Fruit fly (Drosophila melanogaster): Measurements from ENCODE around the gene CG33500.

Gene CG33500

DNA sequence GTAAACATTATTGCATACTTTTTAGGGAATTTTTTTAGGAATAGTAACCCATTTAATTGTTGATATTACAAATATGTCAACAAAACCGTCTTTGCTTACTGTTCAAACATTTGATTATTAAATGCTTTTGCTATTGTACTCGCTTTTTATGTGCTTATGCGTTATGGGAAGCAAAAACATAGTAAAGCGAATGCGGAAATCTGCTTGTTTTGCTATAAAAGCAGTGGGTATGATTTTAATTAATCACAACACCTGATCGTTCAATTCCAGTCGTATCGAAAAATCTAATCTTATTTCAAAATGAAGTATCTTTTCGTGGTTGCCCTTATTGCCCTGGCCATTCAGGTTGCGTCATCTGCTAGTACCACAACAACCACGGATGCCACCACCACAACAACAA, at the start of gene CG33500:
TSS of gene CG33500 (plus strand) at position 301 of the 400 bp plus-strand sequence.
- TF ChIP-seq Pif1B (GFP tag; optimal IDR thresholded peaks at IDR 0.05): no peak
- TF ChIP-seq CG12605 (GFP tag; IDR thresholded peaks at IDR 0.05): no peak
- TF ChIP-seq CG15710 (tag; optimal IDR thresholded peaks at IDR 0.05): no peak
- no peak for TF ChIP-seq fd96Ca (GFP tag; IDR thresholded peaks at IDR 0.05)
- TF ChIP-seq CG13204 (GFP tag; optimal IDR thresholded peaks at IDR 0.05): no peak
- no peak for TF ChIP-seq Pif1A (GFP tag; optimal IDR thresholded peaks at IDR 0.05)
- no peak for TF ChIP-seq CG17806 (tag; optimal IDR thresholded peaks at IDR 0.05)
- no peak for TF ChIP-seq EcR (GFP tag; optimal IDR thresholded peaks at IDR 0.05)
- TF ChIP-seq CG4496 (GFP tag; IDR thresholded peaks at IDR 0.05): no peak
- TF ChIP-seq gl (tag; optimal IDR thresholded peaks at IDR 0.05): no peak
- TF ChIP-seq CG10348 (GFP tag; IDR thresholded peaks at IDR 0.05): no peak
- no peak for TF ChIP-seq CG9948 (tag; optimal IDR thresholded peaks at IDR 0.05)
- TF ChIP-seq Snoo (tag; optimal IDR thresholded peaks at IDR 0.05): no peak
- TF ChIP-seq Ets98B (GFP tag; IDR thresholded peaks at IDR 0.05): no peak

DNA sequence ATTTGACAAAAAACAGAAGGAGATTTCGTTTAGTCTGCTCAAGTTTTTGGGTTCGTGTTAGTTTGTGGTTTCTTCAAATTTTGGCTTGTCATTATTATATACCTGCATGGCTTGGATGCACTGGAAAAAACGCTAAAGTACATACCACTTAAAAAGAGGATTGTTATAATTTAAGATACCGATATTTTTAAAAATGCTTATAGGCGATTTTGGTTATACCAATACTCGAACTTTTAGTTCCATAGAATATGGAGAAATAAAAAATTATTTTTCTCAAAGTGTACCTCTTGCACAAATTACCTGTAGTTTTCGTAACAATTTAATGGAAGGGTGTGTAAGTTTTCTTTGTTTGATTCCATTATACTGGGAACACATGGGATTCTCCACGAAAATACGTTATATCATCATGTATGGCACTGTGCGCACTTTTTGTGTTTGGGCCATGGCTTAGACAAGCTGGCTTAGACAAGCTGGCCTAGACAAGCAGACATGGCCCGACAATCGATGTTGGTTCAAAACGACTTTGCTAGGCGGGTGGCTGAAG, 43.0 kb upstream of the CG33500 start, which contains the start of gene Fum3:
TSS of gene Fum3 (minus strand) at position 494 of the 544 bp plus-strand sequence.
- TF ChIP-seq CG8159 (tag; optimal IDR thresholded peaks at IDR 0.05) (no peak), CG9948 (tag; optimal IDR thresholded peaks at IDR 0.05) (no peak), Ets98B (GFP tag; IDR thresholded peaks at IDR 0.05) (no peak), EcR (GFP tag; optimal IDR thresholded peaks at IDR 0.05) (no peak)

DNA sequence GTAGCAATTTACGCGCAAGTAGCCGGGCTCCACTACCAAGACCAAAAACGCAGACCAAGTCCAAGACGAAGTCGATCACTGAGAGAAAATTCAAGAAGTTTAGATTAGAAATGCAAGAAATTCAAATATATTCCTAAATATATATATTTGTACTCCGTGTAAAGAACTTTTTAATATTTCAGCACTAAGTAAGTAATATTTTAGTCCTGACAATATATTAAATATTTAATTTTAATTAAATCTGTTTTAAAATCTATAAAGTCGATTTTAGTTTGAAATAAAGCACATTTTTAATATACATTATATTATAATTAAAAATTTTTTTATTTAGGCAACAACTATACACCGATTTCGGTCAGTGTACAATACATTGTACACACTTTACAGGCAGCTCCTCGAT, 41.5 kb upstream of the CG33500 start:
- TF ChIP-seq CG9948 (tag; optimal IDR thresholded peaks at IDR 0.05) (peak; percentile 56), CG17806 (tag; optimal IDR thresholded peaks at IDR 0.05) (peak; percentile 34), CG15710 (tag; optimal IDR thresholded peaks at IDR 0.05) (peak; percentile 45), CG8301 (tag; optimal IDR thresholded peaks at IDR 0.05) (no peak), CG4496 (GFP tag; IDR thresholded peaks at IDR 0.05) (no peak), CG13204 (GFP tag; optimal IDR thresholded peaks at IDR 0.05) (no peak), CG14655 (GFP tag; optimal IDR thresholded peaks at IDR 0.05) (peak; percentile 21), CG32121 (GFP tag; IDR thresholded peaks at IDR 0.05) (no peak), CG8159 (tag; optimal IDR thresholded peaks at IDR 0.05) (peak; percentile 68)

DNA sequence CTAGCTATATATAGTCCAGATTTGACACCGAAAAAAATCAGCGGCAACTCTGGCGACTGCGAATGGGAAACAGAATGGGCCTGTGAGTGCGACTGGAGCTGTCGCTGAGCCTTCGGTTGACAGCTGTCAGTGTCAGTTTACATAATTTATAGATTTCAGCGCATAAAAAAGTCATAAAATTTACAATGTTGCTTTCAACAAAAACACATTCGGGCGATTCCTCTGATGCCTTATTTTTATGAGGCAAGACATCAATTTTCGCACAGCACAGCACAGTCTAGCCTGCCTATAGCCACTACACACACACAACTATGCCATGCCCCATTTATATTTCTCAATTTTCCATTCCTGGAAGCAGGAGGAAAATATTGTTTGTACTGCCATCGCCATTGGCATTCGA, 36.0 kb upstream of the CG33500 start:
- TF ChIP-seq CG12605 (GFP tag; IDR thresholded peaks at IDR 0.05): no peak
- TF ChIP-seq EcR (GFP tag; optimal IDR thresholded peaks at IDR 0.05): no peak
- no peak for TF ChIP-seq CG15710 (tag; optimal IDR thresholded peaks at IDR 0.05)
- no peak for TF ChIP-seq CG9948 (tag; optimal IDR thresholded peaks at IDR 0.05)
- no peak for TF ChIP-seq CG13204 (GFP tag; optimal IDR thresholded peaks at IDR 0.05)
- no peak for TF ChIP-seq CG14655 (GFP tag; optimal IDR thresholded peaks at IDR 0.05)
- TF ChIP-seq CG4496 (GFP tag; IDR thresholded peaks at IDR 0.05): no peak
- TF ChIP-seq CG17806 (tag; optimal IDR thresholded peaks at IDR 0.05): no peak
- TF ChIP-seq Ets98B (GFP tag; IDR thresholded peaks at IDR 0.05): no peak
- no peak for TF ChIP-seq CG8301 (tag; optimal IDR thresholded peaks at IDR 0.05)
- TF ChIP-seq rn (GFP tag; IDR thresholded peaks at IDR 0.05): no peak
- no peak for TF ChIP-seq fd96Ca (GFP tag; IDR thresholded peaks at IDR 0.05)
- no peak for TF ChIP-seq CG32121 (GFP tag; IDR thresholded peaks at IDR 0.05)
- no peak for TF ChIP-seq D1 (tag; optimal IDR thresholded peaks at IDR 0.05)
- TF ChIP-seq CG34367 (tag; optimal IDR thresholded peaks at IDR 0.05): no peak

DNA sequence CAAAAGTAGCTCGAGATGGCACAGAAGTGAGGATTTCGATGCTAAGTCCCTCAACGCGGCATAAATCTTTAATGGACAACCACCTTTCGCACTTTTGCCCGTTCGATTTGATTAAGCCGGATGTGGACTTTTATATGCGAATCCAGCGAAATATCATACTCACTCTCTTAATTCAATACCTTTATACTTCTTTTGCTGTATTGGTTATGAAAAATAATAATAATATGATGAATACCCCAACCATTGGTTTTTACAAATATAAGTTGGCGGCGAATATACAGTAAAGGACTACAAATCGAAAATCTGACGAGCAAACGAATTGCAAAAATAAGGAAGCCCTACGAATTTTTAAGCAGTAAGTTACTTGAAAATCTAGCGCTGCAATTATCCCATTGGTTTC, 35.4 kb upstream of the CG33500 start, which contains the start of gene Vha16-3:
TSS of gene Vha16-3 (plus strand) at position 301 of the 400 bp plus-strand sequence.
- TF ChIP-seq rn (GFP tag; IDR thresholded peaks at IDR 0.05): no peak
- no peak for TF ChIP-seq CG17806 (tag; optimal IDR thresholded peaks at IDR 0.05)
- TF ChIP-seq fd96Ca (GFP tag; IDR thresholded peaks at IDR 0.05): no peak
- TF ChIP-seq Pif1A (GFP tag; optimal IDR thresholded peaks at IDR 0.05): no peak
- no peak for TF ChIP-seq Ets98B (GFP tag; IDR thresholded peaks at IDR 0.05)

DNA sequence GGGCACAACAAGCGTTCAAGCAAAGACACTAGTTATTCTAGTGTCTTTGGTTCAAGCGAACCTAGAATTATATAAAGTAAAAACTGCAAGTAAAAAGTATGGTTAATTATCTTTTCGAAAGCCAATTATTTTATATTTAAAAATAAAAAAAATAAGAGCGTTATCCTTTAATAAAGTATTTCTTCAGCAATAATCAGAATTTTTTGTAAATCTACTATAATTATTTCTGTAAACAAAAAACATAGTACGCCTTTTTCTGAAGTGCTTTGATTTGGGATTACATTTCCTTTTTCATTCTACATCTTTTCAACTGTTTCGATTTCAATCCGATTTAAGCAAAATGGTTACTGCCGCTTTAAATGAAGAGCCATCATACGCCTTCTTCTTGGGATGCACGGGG, 33.8 kb upstream of the CG33500 start, which contains the start of gene Vha16-2:
TSS of gene Vha16-2 (plus strand) at position 301 of the 400 bp plus-strand sequence.
- TF ChIP-seq fd96Ca (GFP tag; IDR thresholded peaks at IDR 0.05) (no peak), gl (tag; optimal IDR thresholded peaks at IDR 0.05) (no peak), CG32121 (GFP tag; IDR thresholded peaks at IDR 0.05) (no peak), D1 (tag; optimal IDR thresholded peaks at IDR 0.05) (no peak), rn (GFP tag; IDR thresholded peaks at IDR 0.05) (no peak), CG17806 (tag; optimal IDR thresholded peaks at IDR 0.05) (no peak), Pif1A (GFP tag; optimal IDR thresholded peaks at IDR 0.05) (no peak), Ets98B (GFP tag; IDR thresholded peaks at IDR 0.05) (no peak), EcR (GFP tag; optimal IDR thresholded peaks at IDR 0.05) (no peak), CG10348 (GFP tag; IDR thresholded peaks at IDR 0.05) (no peak), CG8159 (tag; optimal IDR thresholded peaks at IDR 0.05) (no peak), CG15710 (tag; optimal IDR thresholded peaks at IDR 0.05) (no peak), CG34367 (tag; optimal IDR thresholded peaks at IDR 0.05) (no peak), CG13204 (GFP tag; optimal IDR thresholded peaks at IDR 0.05) (no peak), CG14655 (GFP tag; optimal IDR thresholded peaks at IDR 0.05) (no peak), CG9948 (tag; optimal IDR thresholded peaks at IDR 0.05) (no peak), CG8301 (tag; optimal IDR thresholded peaks at IDR 0.05) (no peak), CG12605 (GFP tag; IDR thresholded peaks at IDR 0.05) (no peak), Pif1B (GFP tag; optimal IDR thresholded peaks at IDR 0.05) (no peak)

DNA sequence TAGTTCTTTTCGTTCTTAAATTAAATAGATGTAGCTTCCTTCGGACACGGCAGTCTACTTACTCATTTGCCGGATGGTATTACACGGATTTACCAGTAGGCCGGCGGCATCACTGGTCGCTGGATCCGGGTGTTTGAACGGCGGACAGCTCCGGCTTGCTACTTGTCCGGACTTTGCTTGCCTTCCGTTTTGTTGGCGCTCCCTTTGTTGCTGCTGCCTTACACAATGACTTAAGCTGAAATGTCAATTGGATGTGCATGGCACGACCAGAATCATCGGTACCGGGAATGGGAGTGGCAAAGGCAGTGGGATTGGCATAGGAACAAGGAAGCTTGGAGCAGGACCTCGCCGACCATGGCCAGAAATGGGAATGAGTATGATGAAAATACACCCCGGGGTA, 28.1 kb upstream of the CG33500 start:
- TF ChIP-seq CG13204 (GFP tag; optimal IDR thresholded peaks at IDR 0.05): no peak
- no peak for TF ChIP-seq CG12605 (GFP tag; IDR thresholded peaks at IDR 0.05)
- TF ChIP-seq EcR (GFP tag; optimal IDR thresholded peaks at IDR 0.05): no peak
- no peak for TF ChIP-seq CG15710 (tag; optimal IDR thresholded peaks at IDR 0.05)
- TF ChIP-seq Pif1B (GFP tag; optimal IDR thresholded peaks at IDR 0.05): no peak
- no peak for TF ChIP-seq CG8159 (tag; optimal IDR thresholded peaks at IDR 0.05)
- TF ChIP-seq Ets98B (GFP tag; IDR thresholded peaks at IDR 0.05): no peak
- TF ChIP-seq Snoo (tag; optimal IDR thresholded peaks at IDR 0.05): no peak
- TF ChIP-seq CG34367 (tag; optimal IDR thresholded peaks at IDR 0.05): no peak
- no peak for TF ChIP-seq CG32121 (GFP tag; IDR thresholded peaks at IDR 0.05)
- TF ChIP-seq rn (GFP tag; IDR thresholded peaks at IDR 0.05): no peak
- TF ChIP-seq CG4496 (GFP tag; IDR thresholded peaks at IDR 0.05): no peak
- no peak for TF ChIP-seq fd96Ca (GFP tag; IDR thresholded peaks at IDR 0.05)
- TF ChIP-seq CG17806 (tag; optimal IDR thresholded peaks at IDR 0.05): no peak
- TF ChIP-seq D1 (tag; optimal IDR thresholded peaks at IDR 0.05): no peak
- no peak for TF ChIP-seq Pif1A (GFP tag; optimal IDR thresholded peaks at IDR 0.05)
- no peak for TF ChIP-seq CG8301 (tag; optimal IDR thresholded peaks at IDR 0.05)
- TF ChIP-seq gl (tag; optimal IDR thresholded peaks at IDR 0.05): no peak
- no peak for TF ChIP-seq CG14655 (GFP tag; optimal IDR thresholded peaks at IDR 0.05)
